Worm (Caenorhabditis elegans): Measurements from ENCODE around the gene tomm-20.

tomm-20 gene

DNA sequence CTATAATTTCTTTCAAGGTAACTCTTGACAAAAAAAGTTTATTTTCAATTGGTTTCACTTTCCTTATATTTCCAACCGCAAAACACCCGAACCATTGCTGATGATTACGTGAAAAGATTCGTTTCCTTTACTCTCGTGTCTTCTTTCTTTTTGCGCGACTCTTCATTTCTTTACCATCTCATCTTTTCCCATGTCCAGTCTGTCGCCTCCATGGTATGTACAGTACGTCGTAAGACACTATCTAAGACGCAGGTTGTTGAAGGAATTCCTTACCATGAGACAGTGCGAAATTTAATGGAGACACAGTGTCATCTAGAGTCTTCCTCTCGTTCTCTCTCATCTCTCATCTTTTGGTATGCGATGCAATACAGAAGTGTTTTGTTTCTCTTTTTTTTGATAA, 43.1 kb downstream of the tomm-20 start (continued):
- TF ChIP-seq skn-1 (tag; optimal IDR thresholded peaks at IDR 0.05) (peak; percentile 60), lir-3 (tag; optimal IDR thresholded peaks at IDR 0.05; ENCODE audit: poor library complexity) (peak; percentile 43), irx-1 (tag; optimal IDR thresholded peaks at IDR 0.05) (peak; percentile 49), nhr-71 (tag; optimal IDR thresholded peaks at IDR 0.05) (peak; percentile 81), nhr-90 (tag; optimal IDR thresholded peaks at IDR 0.05; ENCODE audit: poor library complexity) (peak; percentile 77), egl-27 (tag; optimal IDR thresholded peaks at IDR 0.05) (peak; percentile 47 to 54), zag-1 (tag; optimal IDR thresholded peaks at IDR 0.05) (no peak), snu-23 (GFP tag; optimal IDR thresholded peaks at IDR 0.05) (peak; percentile 76), sup-37 (GFP tag; optimal IDR thresholded peaks at IDR 0.05) (no peak), nhr-19 (GFP tag; conservative IDR thresholded peaks at IDR 0.05) (peak; percentile 63), lsy-2 (tag; optimal IDR thresholded peaks at IDR 0.05) (peak; percentile 56 to 85), tbx-2 (tag; optimal IDR thresholded peaks at IDR 0.05) (peak; percentile 49), nhr-20 (tag; optimal IDR thresholded peaks at IDR 0.05) (peak; percentile 81), nhr-85 (tag) (peak; percentile 96), Y116A8C.19 (tag; optimal IDR thresholded peaks at IDR 0.05; ENCODE audit: borderline replicate concordance) (no peak), lin-14 (GFP tag; optimal IDR thresholded peaks at IDR 0.05) (peak; percentile 84), grh-1 (GFP tag; IDR thresholded peaks at IDR 0.05) (peak; percentile 61; the same call in 1 of the 2 replicates), nhr-12 (tag; optimal IDR thresholded peaks at IDR 0.05) (no peak), aly-2 (tag; optimal IDR thresholded peaks at IDR 0.05) (no peak), mdl-1 (tag; optimal IDR thresholded peaks at IDR 0.05) (peak in 1 of 2 experiments; percentile 84), mep-1 (tag; optimal IDR thresholded peaks at IDR 0.05) (peak; percentile 73), ceh-82 (tag; optimal IDR thresholded peaks at IDR 0.05) (peak; percentile 5 to 28 (median 19)), jun-1 (tag; optimal IDR thresholded peaks at IDR 0.05) (peak; percentile 77)

DNA sequence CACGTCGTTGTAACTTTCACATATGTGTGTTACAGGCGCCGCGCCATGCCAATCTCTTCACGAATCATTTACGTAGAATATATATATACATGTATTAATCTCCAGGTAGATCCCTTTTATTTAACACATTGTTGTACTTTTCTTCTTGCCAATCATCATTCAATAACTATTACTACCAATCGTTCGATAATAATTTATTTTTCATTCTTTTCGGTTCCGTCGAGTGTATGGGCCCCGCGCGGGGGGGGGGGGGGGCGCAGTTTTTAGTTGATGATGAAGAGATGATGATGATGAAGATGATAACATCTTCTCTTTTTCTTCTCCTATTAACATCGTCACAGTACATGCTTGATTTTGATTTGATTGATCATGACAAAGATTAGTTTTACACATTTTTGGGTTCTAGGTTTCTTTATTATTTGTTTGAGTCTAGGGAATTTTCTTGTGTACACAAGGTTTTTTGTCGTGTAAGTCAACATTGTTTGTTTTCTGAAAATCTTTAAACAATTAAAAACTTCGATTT, 44.0 kb downstream of the tomm-20 start:
- TF ChIP-seq efl-1 (optimal IDR thresholded peaks at IDR 0.05), result no peak
- TF ChIP-seq efl-1 (GFP tag; optimal IDR thresholded peaks at IDR 0.05 in 1 of 2), result peak in 1 of 2 experiments; percentile 36
- no peak for TF ChIP-seq nhr-84 (tag; optimal IDR thresholded peaks at IDR 0.05)
- TF ChIP-seq nhr-85 (tag), result peak; percentile 90
- TF ChIP-seq elt-3 (tag; optimal IDR thresholded peaks at IDR 0.05), result peak in 2 of 6 experiments; percentile 6 to 23
- TF ChIP-seq nhr-19 (GFP tag; conservative IDR thresholded peaks at IDR 0.05), result 0 out of 2 replicates have a peak, but pooled peaks have one; percentile 7
- no peak for TF ChIP-seq tlp-1 (tag; optimal IDR thresholded peaks at IDR 0.05)
- no peak for TF ChIP-seq ceh-82 (tag; optimal IDR thresholded peaks at IDR 0.05)
- TF ChIP-seq elt-2 (tag; optimal IDR thresholded peaks at IDR 0.05), result no peak
- TF ChIP-seq nhr-90 (tag; optimal IDR thresholded peaks at IDR 0.05; ENCODE audit: poor library complexity), result no peak
- TF ChIP-seq nhr-20 (tag; optimal IDR thresholded peaks at IDR 0.05), result peak; percentile 46
- peak; percentile 35 for TF ChIP-seq lin-14 (GFP tag; optimal IDR thresholded peaks at IDR 0.05)
- TF ChIP-seq ceh-90 (tag; optimal IDR thresholded peaks at IDR 0.05), result no peak
- no peak for TF ChIP-seq pqm-1 (tag; optimal IDR thresholded peaks at IDR 0.05)
- TF ChIP-seq blmp-1 (tag; optimal IDR thresholded peaks at IDR 0.05), result peak; percentile 53
- no peak for TF ChIP-seq zip-4 (GFP tag; optimal IDR thresholded peaks at IDR 0.05)
- peak; percentile 15 for TF ChIP-seq nhr-71 (tag; optimal IDR thresholded peaks at IDR 0.05)

DNA sequence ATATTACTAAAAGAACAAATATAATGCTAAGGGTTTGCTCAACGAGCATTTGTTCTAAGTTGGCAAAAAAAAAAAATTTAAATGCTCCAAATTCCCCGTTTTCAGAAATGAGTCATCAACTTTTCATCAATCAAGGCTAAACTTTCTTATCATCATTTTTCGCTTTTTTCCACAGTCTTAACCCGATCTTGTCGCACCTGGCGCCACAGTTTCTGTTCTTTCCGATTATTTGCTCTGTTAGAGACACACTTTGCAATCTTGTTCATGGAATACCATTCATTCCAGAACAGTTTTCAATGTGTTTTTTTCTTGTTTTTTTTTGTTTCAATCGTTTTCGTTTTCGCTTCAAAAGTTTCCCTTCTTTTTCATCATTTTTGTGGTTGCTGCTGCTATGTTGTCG, 45.1 kb downstream of the tomm-20 start:
- TF ChIP-seq ztf-4 (tag; optimal IDR thresholded peaks at IDR 0.05) (no peak), blmp-1 (tag; optimal IDR thresholded peaks at IDR 0.05) (peak; percentile 43), nhr-12 (tag; optimal IDR thresholded peaks at IDR 0.05) (no peak), efl-3 (GFP tag; optimal IDR thresholded peaks at IDR 0.05) (no peak), sup-37 (GFP tag; optimal IDR thresholded peaks at IDR 0.05) (no peak), tbx-2 (tag; optimal IDR thresholded peaks at IDR 0.05) (no peak), nhr-84 (tag; optimal IDR thresholded peaks at IDR 0.05) (no peak), C16A3.4 (tag; optimal IDR thresholded peaks at IDR 0.05) (no peak), elt-2 (tag; optimal IDR thresholded peaks at IDR 0.05) (peak; percentile 27), lin-35 (GFP tag; optimal IDR thresholded peaks at IDR 0.05) (no peak), efl-1 (optimal IDR thresholded peaks at IDR 0.05) (no peak), efl-1 (GFP tag; optimal IDR thresholded peaks at IDR 0.05 in 1 of 2) (peak in 1 of 2 experiments; percentile 54), F16B12.6 (tag; optimal IDR thresholded peaks at IDR 0.05) (no peak)

Data from whole organism, L1 larva.